Worm (Caenorhabditis elegans): ENCODE results near the gene nhr-55.

Gene nhr-55

DNA sequence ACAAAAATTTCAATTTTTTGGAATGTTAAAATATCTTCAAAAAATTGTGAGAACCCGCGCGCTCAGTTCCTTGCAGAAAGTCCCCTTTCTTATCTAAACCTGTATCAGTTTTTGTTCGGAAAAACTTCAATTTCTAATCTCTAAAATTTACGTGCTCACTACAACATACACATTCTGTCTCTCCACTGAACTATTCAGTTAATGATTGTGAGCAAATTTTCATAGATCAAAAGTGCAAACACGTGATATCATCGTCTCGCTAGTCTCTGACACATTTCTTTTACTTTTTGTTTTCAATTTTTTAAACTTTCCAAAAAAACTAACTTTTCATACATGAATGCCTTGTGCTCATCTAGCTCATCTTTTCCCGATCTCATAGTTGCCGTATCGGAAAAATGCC lies 18.5 kb upstream of the nhr-55 start, which contains the start of gene nhr-203:
Gene nhr-203 (plus strand): TSS at position 332 of the 400 bp plus-strand sequence.
- peak; percentile 67 for TF ChIP-seq nhr-80 (tag; optimal IDR thresholded peaks at IDR 0.05)
- no peak for TF ChIP-seq lag-1 (GFP tag; IDR thresholded peaks at IDR 0.05)

DNA sequence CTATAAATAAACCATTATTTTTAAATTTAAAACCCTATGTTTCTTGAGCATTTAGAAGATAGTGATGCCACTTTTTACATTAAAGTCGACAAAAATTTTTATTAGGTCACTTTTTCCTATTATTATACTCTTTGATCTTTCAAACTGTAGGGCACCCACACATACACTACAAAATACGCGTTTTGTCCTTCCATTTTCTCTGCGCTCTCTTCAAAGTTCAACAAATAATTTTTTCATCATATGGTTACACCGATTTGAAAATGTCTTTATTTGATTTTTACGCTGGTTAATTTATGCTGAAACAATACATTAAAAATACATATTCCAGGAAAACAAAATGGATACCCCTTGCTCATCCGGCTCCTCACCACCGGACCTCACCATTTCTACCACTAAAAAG lies 15.7 kb upstream of the nhr-55 start, which contains the start of gene nhr-202:
Gene nhr-202 (plus strand): TSS at position 326 of the 400 bp plus-strand sequence.
- TF ChIP-seq lag-1 (GFP tag; IDR thresholded peaks at IDR 0.05) (no peak), ZK185.1 (tag; optimal IDR thresholded peaks at IDR 0.05; ENCODE audit: poor library complexity, severe bottlenecking) (no peak), nhr-120 (GFP tag; IDR thresholded peaks at IDR 0.05) (no peak), lir-1 (GFP tag; conservative IDR thresholded peaks at IDR 0.05) (no peak), F37B4.10 (GFP tag; IDR thresholded peaks at IDR 0.05) (no peak), nhr-80 (tag; optimal IDR thresholded peaks at IDR 0.05) (peak; percentile 49), nfya-1 (tag; optimal IDR thresholded peaks at IDR 0.05; ENCODE audit: borderline replicate concordance, insufficient read depth) (no peak), egl-44 (GFP tag; IDR thresholded peaks at IDR 0.05) (no peak)

DNA sequence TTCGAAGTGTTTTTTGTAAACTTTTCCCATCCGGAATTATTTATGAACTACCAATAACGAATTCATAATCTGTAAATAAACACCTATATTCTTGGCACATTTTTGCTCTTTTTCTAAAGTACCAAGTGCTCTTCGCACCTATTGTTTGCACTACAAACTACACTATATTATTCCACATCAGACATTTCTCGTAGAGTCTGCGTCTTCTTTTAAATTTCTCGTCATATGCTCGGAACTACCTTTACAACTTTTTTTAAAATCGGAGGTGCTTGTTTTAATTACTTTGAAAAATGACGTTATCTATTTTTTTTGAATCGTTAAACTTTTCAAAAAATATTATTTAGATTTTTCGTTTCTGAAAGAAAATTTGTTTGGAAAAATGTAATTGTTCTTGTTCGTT lies 13.2 kb upstream of the nhr-55 start, which contains the start of gene nhr-201:
Gene nhr-201 (plus strand): TSS at position 29 of the 400 bp plus-strand sequence.
- TF ChIP-seq chd-7 (tag; optimal IDR thresholded peaks at IDR 0.05) (no peak), F55B11.4 (tag; optimal IDR thresholded peaks at IDR 0.05; ENCODE audit: borderline replicate concordance, insufficient read depth) (no peak), snpc-1.3 (tag; optimal IDR thresholded peaks at IDR 0.05; ENCODE audit: insufficient read depth) (no peak), madf-6 (GFP tag; IDR thresholded peaks at IDR 0.05) (no peak), K12H6.12 (tag; optimal IDR thresholded peaks at IDR 0.05) (no peak), nhr-80 (tag; optimal IDR thresholded peaks at IDR 0.05) (peak; percentile 11), F39B2.1 (GFP tag; IDR thresholded peaks at IDR 0.05) (no peak), egl-44 (GFP tag; IDR thresholded peaks at IDR 0.05) (no peak)

DNA sequence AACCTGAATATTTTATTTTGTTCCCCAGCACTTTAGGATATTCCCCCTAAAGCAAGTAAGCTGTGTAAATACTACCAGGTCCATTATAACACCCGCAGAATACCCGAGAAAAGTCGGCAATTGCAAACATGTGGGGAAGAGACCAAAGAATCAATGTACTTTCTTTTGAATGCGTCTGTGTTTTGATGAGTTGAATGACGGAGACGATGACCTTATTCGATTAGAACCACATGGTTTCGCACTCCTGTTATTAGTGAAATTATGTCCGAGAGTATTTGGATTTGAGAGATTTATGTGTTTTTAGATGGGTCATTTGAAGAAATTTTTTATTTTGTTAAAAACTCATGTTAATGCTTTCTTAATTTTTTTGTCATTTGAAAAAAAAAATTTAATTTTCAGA lies 12.6 kb upstream of the nhr-55 start:
- TF ChIP-seq hlh-26 (GFP tag; conservative IDR thresholded peaks at IDR 0.05) = no peak
- no peak for TF ChIP-seq ztf-28 (GFP tag; IDR thresholded peaks at IDR 0.05)
- no peak for TF ChIP-seq repo-1 (tag; optimal IDR thresholded peaks at IDR 0.05)
- TF ChIP-seq nfya-2 (GFP tag; IDR thresholded peaks at IDR 0.05) = no peak
- no peak for TF ChIP-seq unc-130 (GFP tag; optimal IDR thresholded peaks at IDR 0.05)
- no peak for TF ChIP-seq cebp-2 (GFP tag; IDR thresholded peaks at IDR 0.05)
- no peak for TF ChIP-seq sea-2 (GFP tag; IDR thresholded peaks at IDR 0.05)
- no peak for TF ChIP-seq akir-1 (GFP tag; optimal IDR thresholded peaks at IDR 0.05)
- no peak for TF ChIP-seq Y53F4B.3 (GFP tag; IDR thresholded peaks at IDR 0.05)
- no peak for TF ChIP-seq ZK185.1 (tag; optimal IDR thresholded peaks at IDR 0.05; ENCODE audit: poor library complexity, severe bottlenecking)
- no peak for TF ChIP-seq C06A6.2 (GFP tag; conservative IDR thresholded peaks at IDR 0.05)
- no peak for TF ChIP-seq sdz-38 (tag; optimal IDR thresholded peaks at IDR 0.05)
- TF ChIP-seq fkh-3 (tag; optimal IDR thresholded peaks at IDR 0.05) = no peak
- TF ChIP-seq athp-1 (tag; optimal IDR thresholded peaks at IDR 0.05) = no peak
- TF ChIP-seq lin-35 (GFP tag; optimal IDR thresholded peaks at IDR 0.05) = no peak
- no peak for TF ChIP-seq F10E7.11 (tag; optimal IDR thresholded peaks at IDR 0.05)
- no peak for TF ChIP-seq let-607 (tag; optimal IDR thresholded peaks at IDR 0.05)
- no peak for TF ChIP-seq him-1 (tag; optimal IDR thresholded peaks at IDR 0.05)
- TF ChIP-seq xnd-1 (tag; optimal IDR thresholded peaks at IDR 0.05) = no peak
- TF ChIP-seq ceh-58 (GFP tag; IDR thresholded peaks at IDR 0.05) = no peak
